Worm (Caenorhabditis elegans): ENCODE data around the gene fbxc-27.

- TF ChIP-seq ztf-11 (tag; optimal IDR thresholded peaks at IDR 0.05) (no peak), sptf-1 (tag; optimal IDR thresholded peaks at IDR 0.05) (no peak)
Observed at ce11 chrII:880666-881226, 28.8 kb upstream of the fbxc-27 start.

Measured in whole organism, mixed stage, embryonic.